Fruit fly (Drosophila melanogaster) ovary, adult (tissue): ENCODE results near the gene Pgk.

Experiments used
- CG17801 ChIP-seq: fragments of 200-800 bp; optimal IDR thresholded peaks from 2 replicates; lab custom pipeline; 2019; ENCODE audit warnings: missing biosample characterization, mild to moderate bottlenecking, missing genetic modification characterization, moderate library complexity; ENCODE audit not compliant: partially characterized antibody

Gene Pgk

dm6 chr2L:2732139-2732830, 20.6 kb downstream of the Pgk start:
- TF ChIP-seq CG17801 (GFP tag; lab: Kevin White, UChicago): no peak

dm6 chr2L:2731370-2732138, 21.3 kb downstream of the Pgk start:
- no peak for TF ChIP-seq CG17801 (GFP tag; lab: Kevin White, UChicago)

dm6 chr2L:2730756-2731155, 22.1 kb downstream of the Pgk start:
- TF ChIP-seq CG17801 (GFP tag; lab: Kevin White, UChicago): no peak

dm6 chr2L:2729882-2730281, 23.0 kb downstream of the Pgk start:
- TF ChIP-seq CG17801 (GFP tag; lab: Kevin White, UChicago): no peak

dm6 chr2L:2728577-2728976, 24.3 kb downstream of the Pgk start:
- no peak for TF ChIP-seq CG17801 (GFP tag; lab: Kevin White, UChicago)

- no peak for TF ChIP-seq CG17801 (GFP tag; lab: Kevin White, UChicago)
Measured at dm6 chr2L:2727812-2728211, 25.1 kb downstream of the Pgk start.

- no peak for TF ChIP-seq CG17801 (GFP tag; lab: Kevin White, UChicago)
Measured at dm6 chr2L:2727364-2727763, 25.5 kb downstream of the Pgk start.

dm6 chr2L:2725374-2725773, 27.5 kb downstream of the Pgk start, which contains the start of gene CG31689:
CG31689 (plus strand) TSS chr2L:2725674.
- TF ChIP-seq CG17801 (GFP tag; lab: Kevin White, UChicago): no peak

dm6 chr2L:2724459-2724858, 28.4 kb downstream of the Pgk start:
- TF ChIP-seq CG17801 (GFP tag; lab: Kevin White, UChicago): no peak

- no peak for TF ChIP-seq CG17801 (GFP tag; lab: Kevin White, UChicago)
Measured at dm6 chr2L:2723100-2723499, 29.8 kb downstream of the Pgk start.

dm6 chr2L:2721317-2721716, 31.6 kb downstream of the Pgk start:
- no peak for TF ChIP-seq CG17801 (GFP tag; lab: Kevin White, UChicago)

- no peak for TF ChIP-seq CG17801 (GFP tag; lab: Kevin White, UChicago)
Measured at dm6 chr2L:2720368-2720767, 32.5 kb downstream of the Pgk start.
